Worm (Caenorhabditis elegans): Measurements from ENCODE around the gene F38A5.22.

ce11 chrIV:6627798-6628197 is 32.1 kb upstream of the F38A5.22 start, which contains the start of gene cest-5.2:
- TF ChIP-seq eyg-1 (tag; optimal IDR thresholded peaks at IDR 0.05) (no peak), unc-55 (GFP tag; optimal IDR thresholded peaks at IDR 0.05) (no peak), ceh-22 (tag; optimal IDR thresholded peaks at IDR 0.05) (no peak), odd-2 (tag; optimal IDR thresholded peaks at IDR 0.05) (no peak), sdc-2 (tag; optimal IDR thresholded peaks at IDR 0.05) (no peak), mec-3 (tag; optimal IDR thresholded peaks at IDR 0.05; ENCODE audit: borderline replicate concordance) (no peak), pqm-1 (tag; optimal IDR thresholded peaks at IDR 0.05) (no peak), ceh-45 (GFP tag; IDR thresholded peaks at IDR 0.05) (no peak), fax-1 (tag; optimal IDR thresholded peaks at IDR 0.05) (no peak), ztf-16 (tag; optimal IDR thresholded peaks at IDR 0.05) (no peak)
